Fruit fly (Drosophila melanogaster): ENCODE measurements around the gene CG16721.

DNA sequence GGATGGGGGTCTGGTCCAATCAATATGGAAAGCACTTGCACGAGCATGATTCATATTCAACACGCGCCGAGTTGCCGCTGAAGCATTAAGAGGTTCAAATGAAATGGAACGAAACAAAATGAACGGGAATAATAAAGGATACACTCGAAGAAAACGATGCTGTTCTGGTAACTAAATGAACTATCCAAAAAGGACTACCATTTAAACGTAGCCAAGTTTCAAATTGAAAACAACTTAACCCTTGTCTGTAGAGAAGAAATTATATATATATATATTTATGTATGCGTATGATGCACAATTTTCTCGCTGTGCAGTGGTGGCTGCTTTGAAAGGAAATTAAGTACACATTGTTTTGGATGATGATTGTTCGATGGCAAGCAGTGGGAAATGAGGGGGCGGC lies 27.0 kb upstream of the CG16721 start:
- TF ChIP-seq CG8478 (optimal IDR thresholded peaks at IDR 0.05) (no peak), CTCF (optimal IDR thresholded peaks at IDR 0.05) (no peak)

All from S2 (cell line).